Worm (Caenorhabditis elegans) whole organism, early embryonic: ENCODE measurements around the gene C06G1.1.

Source experiments
- F13C5.2 ChIP-seq: sonication (generic microtip); optimal IDR thresholded peaks from 2 replicates; lab custom pipeline; 2017; ENCODE audit warnings: mild to moderate bottlenecking, missing genetic modification characterization, inconsistent platforms, missing compliant biosample characterization
- flt-1 ChIP-seq: fragments of 200-800 bp; sonication (Bioruptor generic); IDR thresholded peaks from 2 replicates; pipeline ENCODE4 v1.3.6; 2022; ENCODE audit warnings: missing genetic modification characterization, missing compliant biosample characterization
- hmbx-1 ChIP-seq: sonication (generic microtip); optimal IDR thresholded peaks from 2 replicates; lab custom pipeline; 2016; ENCODE audit warnings: mild to moderate bottlenecking, missing genetic modification characterization, missing compliant biosample characterization

DNA sequence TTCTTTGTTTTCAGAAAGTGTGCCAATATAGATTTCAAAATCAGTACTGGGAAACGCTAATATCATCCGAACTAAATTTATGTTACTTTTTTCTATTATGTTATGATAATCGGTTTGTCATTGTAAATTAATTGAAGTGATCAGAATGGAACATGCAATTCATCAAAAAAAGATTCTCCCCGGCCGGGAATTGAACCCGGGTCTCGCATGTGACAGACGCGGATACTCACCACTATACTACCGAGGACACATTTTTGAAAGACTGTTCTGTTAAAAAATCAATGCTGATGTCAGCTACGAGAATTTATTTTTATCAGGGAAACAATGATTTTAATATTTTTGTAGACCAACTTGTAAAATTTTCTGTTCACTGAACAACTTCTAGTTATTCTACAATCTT is 14.0 kb upstream of the C06G1.1 start:
- TF ChIP-seq flt-1 (GFP tag; lab: Robert Waterston, UW) (no peak), F13C5.2 (tag; lab: Kevin White, UChicago) (no peak), hmbx-1 (no peak)
